Worm (Caenorhabditis elegans) whole organism, midembryonic: ENCODE measurements around the gene C50F4.8.

ENCODE experiments used
- T22C8.4 ChIP-seq: fragments of 200-800 bp; sonication (Bioruptor generic); IDR thresholded peaks from 2 replicates; pipeline ENCODE4 v1.3.6; 2022; ENCODE audit warnings: missing genetic modification characterization, missing compliant biosample characterization
- cog-1 ChIP-seq: sonication (generic microtip); optimal IDR thresholded peaks from 2 replicates; lab custom pipeline; 2016; ENCODE audit warnings: missing genetic modification characterization, missing compliant biosample characterization
- flt-1 ChIP-seq: fragments of 200-800 bp; sonication (Bioruptor generic); IDR thresholded peaks from 2 replicates; pipeline ENCODE4 v1.3.6; 2022; ENCODE audit warnings: missing genetic modification characterization, missing compliant biosample characterization
- klf-2 ChIP-seq: fragments of 200-800 bp; sonication (Bioruptor generic); conservative IDR thresholded peaks from 2 replicates; pipeline ENCODE4 v1.3.6; 2022; ENCODE audit warnings: missing genetic modification reagents, missing genetic modification characterization, missing compliant biosample characterization
- med-1 ChIP-seq: sonication (generic microtip); optimal IDR thresholded peaks from 2 replicates; lab custom pipeline; 2017; ENCODE audit warnings: missing genetic modification characterization, mild to moderate bottlenecking, missing compliant biosample characterization, antibody characterized with exemption, missing genetic modification reagents; ENCODE audit not compliant: insufficient read depth
- ref-1 ChIP-seq: fragments of 200-800 bp; sonication (Bioruptor generic); conservative IDR thresholded peaks from 2 replicates; pipeline ENCODE4 v1.3.6; 2022; ENCODE audit warnings: missing genetic modification reagents, missing genetic modification characterization, missing compliant biosample characterization
- tab-1 ChIP-seq: fragments of 200-800 bp; sonication (Bioruptor generic); IDR thresholded peaks from 2 replicates; pipeline ENCODE4 v1.3.6; 2022; ENCODE audit warnings: missing genetic modification characterization, missing compliant biosample characterization
- ztf-23 ChIP-seq: fragments of 200-800 bp; sonication (Bioruptor generic); IDR thresholded peaks from 2 replicates; pipeline ENCODE4 v1.3.6; 2022; ENCODE audit warnings: missing genetic modification reagents, missing genetic modification characterization, missing compliant biosample characterization
- ztf-29 ChIP-seq: fragments of 200-800 bp; sonication (Bioruptor generic); IDR thresholded peaks from 2 replicates; pipeline ENCODE4 v1.3.6; 2022; ENCODE audit warnings: missing genetic modification reagents, missing genetic modification characterization, missing compliant biosample characterization

C50F4.8 gene

ce11 chrV:9473924-9474323 lies 44.7 kb downstream of the C50F4.8 start:
- TF ChIP-seq ref-1 (GFP tag; lab: Robert Waterston, UW) (no peak), ztf-29 (GFP tag; lab: Robert Waterston, UW) (no peak), med-1 (GFP tag; lab: Kevin White, UChicago) (no peak), flt-1 (GFP tag; lab: Robert Waterston, UW) (no peak), klf-2 (GFP tag; lab: Robert Waterston, UW) (no peak), ztf-23 (GFP tag; lab: Robert Waterston, UW) (no peak), tab-1 (GFP tag; lab: Robert Waterston, UW) (no peak), cog-1 (no peak), T22C8.4 (GFP tag; lab: Robert Waterston, UW) (no peak)

ce11 chrV:9471675-9472074 lies 47.0 kb downstream of the C50F4.8 start, which contains the start of gene flp-6:
Gene flp-6, plus strand, starts transcription at chrV:9471975.
- TF ChIP-seq flt-1 (GFP tag; lab: Robert Waterston, UW), result no peak
- no peak for TF ChIP-seq ref-1 (GFP tag; lab: Robert Waterston, UW)
- no peak for TF ChIP-seq med-1 (GFP tag; lab: Kevin White, UChicago)
- TF ChIP-seq ztf-29 (GFP tag; lab: Robert Waterston, UW), result no peak
- TF ChIP-seq klf-2 (GFP tag; lab: Robert Waterston, UW), result no peak
- no peak for TF ChIP-seq T22C8.4 (GFP tag; lab: Robert Waterston, UW)
- TF ChIP-seq cog-1, result no peak
- no peak for TF ChIP-seq ztf-23 (GFP tag; lab: Robert Waterston, UW)
